Worm (Caenorhabditis elegans): ENCODE results near the gene C18H7.11.

C18H7.11 gene

DNA sequence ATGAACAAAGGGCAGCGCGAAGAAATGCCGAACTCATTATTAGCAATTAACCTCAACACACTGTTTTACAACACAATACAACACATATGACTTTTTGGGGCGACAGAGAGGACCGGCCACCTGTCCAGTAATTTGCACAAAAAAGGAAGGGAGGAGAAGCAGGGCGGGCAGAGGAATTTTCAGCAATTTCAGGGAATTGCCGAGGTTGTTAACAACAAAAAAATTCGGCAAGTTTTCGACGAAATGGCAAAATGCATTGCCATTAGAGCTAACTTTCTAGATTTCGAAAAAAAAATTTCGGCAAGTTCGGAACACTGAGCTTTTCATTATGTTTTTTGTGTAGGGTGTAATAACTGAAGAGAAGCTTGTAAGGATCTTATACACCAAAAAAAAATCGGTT, 32.7 kb upstream of the C18H7.11 start:
- TF ChIP-seq efl-1 (optimal IDR thresholded peaks at IDR 0.05) (no peak), efl-1 (GFP tag; optimal IDR thresholded peaks at IDR 0.05 in 1 of 2) (peak in 1 of 2 experiments; percentile 35), dpl-1 (GFP tag; optimal IDR thresholded peaks at IDR 0.05) (no peak)

ce11 chrIV:570799-571300, 25.9 kb upstream of the C18H7.11 start, which contains the start of gene F56A11.5:
Gene F56A11.5 (minus strand): TSS chrIV:570849.
- TF ChIP-seq ceh-90 (tag; optimal IDR thresholded peaks at IDR 0.05) (no peak), mdl-1 (tag; optimal IDR thresholded peaks at IDR 0.05) (no peak), ama-1 (optimal IDR thresholded peaks at IDR 0.05) (no peak), swsn-7 (tag; optimal IDR thresholded peaks at IDR 0.05) (no peak), aly-2 (tag; optimal IDR thresholded peaks at IDR 0.05) (no peak), fkh-10 (GFP tag; optimal IDR thresholded peaks at IDR 0.05) (no peak), ceh-63 (GFP tag; optimal IDR thresholded peaks at IDR 0.05) (no peak), pax-3 (tag; optimal IDR thresholded peaks at IDR 0.05) (no peak), nhr-19 (GFP tag; conservative IDR thresholded peaks at IDR 0.05) (no peak), ztf-4 (tag; optimal IDR thresholded peaks at IDR 0.05) (no peak), C16A3.4 (tag; optimal IDR thresholded peaks at IDR 0.05) (no peak), egl-13 (tag; optimal IDR thresholded peaks at IDR 0.05) (no peak), ceh-88 (GFP tag; IDR thresholded peaks at IDR 0.05) (no peak), pag-3 (tag; optimal IDR thresholded peaks at IDR 0.05; ENCODE audit: borderline replicate concordance, insufficient read depth) (no peak), nhr-85 (tag) (no peak), sox-4 (tag; optimal IDR thresholded peaks at IDR 0.05) (no peak), mab-9 (GFP tag; IDR thresholded peaks at IDR 0.05) (no peak), tlp-1 (tag; optimal IDR thresholded peaks at IDR 0.05) (no peak), alr-1 (tag; optimal IDR thresholded peaks at IDR 0.05; ENCODE audit: borderline replicate concordance) (no peak)

ce11 chrIV:572487-572886, 24.2 kb upstream of the C18H7.11 start, which contains the start of gene gex-2:
Gene gex-2 (plus strand): TSS chrIV:572769.
- TF ChIP-seq efl-1 (optimal IDR thresholded peaks at IDR 0.05) (peak; percentile 33 to 37), efl-1 (GFP tag; optimal IDR thresholded peaks at IDR 0.05 in 1 of 2) (peak; percentile 42 to 87), unc-98 (GFP tag; IDR thresholded peaks at IDR 0.05) (no peak), mep-1 (tag; optimal IDR thresholded peaks at IDR 0.05) (peak; percentile 34), zag-1 (tag; optimal IDR thresholded peaks at IDR 0.05) (no peak), ztf-4 (tag; optimal IDR thresholded peaks at IDR 0.05) (no peak), sox-4 (tag; optimal IDR thresholded peaks at IDR 0.05) (no peak), snu-23 (GFP tag; optimal IDR thresholded peaks at IDR 0.05) (no peak), hpl-2 (GFP tag; optimal IDR thresholded peaks at IDR 0.05) (no peak), lin-14 (GFP tag; optimal IDR thresholded peaks at IDR 0.05) (no peak), lin-35 (GFP tag; optimal IDR thresholded peaks at IDR 0.05) (peak; percentile 51 to 59), F16B12.6 (tag; optimal IDR thresholded peaks at IDR 0.05) (peak; percentile 85), lin-15B (tag; optimal IDR thresholded peaks at IDR 0.05) (no peak), lin-13 (GFP tag; optimal IDR thresholded peaks at IDR 0.05) (no peak), rnt-1 (tag; optimal IDR thresholded peaks at IDR 0.05) (peak; percentile 22), ceh-82 (tag; optimal IDR thresholded peaks at IDR 0.05) (peak in 1 of 3 experiments; percentile 24), dsc-1 (tag; optimal IDR thresholded peaks at IDR 0.05) (no peak), nhr-12 (tag; optimal IDR thresholded peaks at IDR 0.05) (no peak), C04F5.9 (tag; optimal IDR thresholded peaks at IDR 0.05) (no peak), dpl-1 (GFP tag; optimal IDR thresholded peaks at IDR 0.05) (peak in 2 of 3 experiments; percentile 17 to 47)

ce11 chrIV:580512-580911, 16.2 kb upstream of the C18H7.11 start:
- TF ChIP-seq alr-1 (tag; optimal IDR thresholded peaks at IDR 0.05; ENCODE audit: borderline replicate concordance): no peak
- no peak for TF ChIP-seq nhr-76 (tag; optimal IDR thresholded peaks at IDR 0.05)
- TF ChIP-seq ztf-11 (tag; optimal IDR thresholded peaks at IDR 0.05): no peak
- TF ChIP-seq lir-3 (tag; optimal IDR thresholded peaks at IDR 0.05; ENCODE audit: poor library complexity): no peak
- TF ChIP-seq nhr-84 (tag; optimal IDR thresholded peaks at IDR 0.05): no peak
- TF ChIP-seq ztf-4 (tag; optimal IDR thresholded peaks at IDR 0.05): no peak
- no peak for TF ChIP-seq mab-9 (GFP tag; IDR thresholded peaks at IDR 0.05)
- TF ChIP-seq fos-1 (tag; optimal IDR thresholded peaks at IDR 0.05): no peak
- TF ChIP-seq hlh-17 (GFP tag; optimal IDR thresholded peaks at IDR 0.05; ENCODE audit: borderline replicate concordance): no peak
- TF ChIP-seq ces-1 (GFP tag; optimal IDR thresholded peaks at IDR 0.05): no peak
- TF ChIP-seq fkh-4 (tag; optimal IDR thresholded peaks at IDR 0.05; ENCODE audit: borderline replicate concordance): no peak
